Fruit fly (Drosophila melanogaster) whole organism, embryonic: ENCODE measurements around the gene mib1.

Source experiments
- CG10462 ChIP-seq: fragments of 200-800 bp; sonication (Bioruptor generic); optimal IDR thresholded peaks from 2 replicates; lab custom pipeline; 2016; ENCODE audit warnings: missing biosample characterization, missing genetic modification characterization
- CG10543 ChIP-seq: fragments of 200-800 bp; sonication (Bioruptor generic); optimal IDR thresholded peaks from 3 replicates; lab custom pipeline; 2017; ENCODE audit warnings: missing biosample characterization, mild to moderate bottlenecking, missing genetic modification characterization, moderate library complexity
- CG12071 ChIP-seq: fragments of 200-800 bp; sonication (Bioruptor generic); optimal IDR thresholded peaks from 3 replicates; lab custom pipeline; 2018; ENCODE audit warnings: missing biosample characterization, mild to moderate bottlenecking, missing genetic modification characterization
- CG12104 ChIP-seq: fragments of 200-800 bp; sonication (Bioruptor generic); optimal IDR thresholded peaks from 3 replicates; lab custom pipeline; 2016; ENCODE audit warnings: missing biosample characterization, missing genetic modification characterization
- CG12219 ChIP-seq: fragments of 200-800 bp; sonication (Bioruptor generic); optimal IDR thresholded peaks from 3 replicates; lab custom pipeline; 2018; ENCODE audit warnings: missing biosample characterization, mild to moderate bottlenecking, missing genetic modification characterization
- CG12299 ChIP-seq: fragments of 200-800 bp; sonication (Bioruptor generic); optimal IDR thresholded peaks from 2 replicates; lab custom pipeline; 2018; ENCODE audit warnings: missing biosample characterization, mild to moderate bottlenecking, missing genetic modification characterization
- CG12659 ChIP-seq: fragments of 200-800 bp; sonication (Bioruptor generic); optimal IDR thresholded peaks from 3 replicates; lab custom pipeline; 2017; ENCODE audit warnings: mild to moderate bottlenecking, missing biosample characterization, missing genetic modification reagents, missing genetic modification characterization
- CG13894 ChIP-seq: fragments of 200-800 bp; sonication (Bioruptor generic); optimal IDR thresholded peaks from 3 replicates; lab custom pipeline; 2018; ENCODE audit warnings: missing biosample characterization, mild to moderate bottlenecking, missing genetic modification characterization, moderate library complexity
- CG14667 ChIP-seq: fragments of 200-800 bp; sonication (Bioruptor generic); IDR thresholded peaks from 2 replicates; pipeline ENCODE4 v1.3.6; 2022; ENCODE audit warnings: missing biosample characterization, missing genetic modification characterization
- CG15073 ChIP-seq: fragments of 200-800 bp; sonication (Bioruptor generic); optimal IDR thresholded peaks from 2 replicates; lab custom pipeline; 2016; ENCODE audit warnings: missing biosample characterization, missing genetic modification characterization
- CG15269 ChIP-seq: fragments of 200-800 bp; sonication (Bioruptor generic); optimal IDR thresholded peaks from 2 replicates; lab custom pipeline; 2018; ENCODE audit warnings: missing biosample characterization, mild to moderate bottlenecking, missing genetic modification characterization, moderate library complexity
- CG18619 ChIP-seq: fragments of 200-800 bp; sonication (Bioruptor generic); optimal IDR thresholded peaks from 3 replicates; lab custom pipeline; 2017; ENCODE audit warnings: missing biosample characterization, mild to moderate bottlenecking, missing genetic modification characterization
- CG30020 ChIP-seq: fragments of 200-800 bp; optimal IDR thresholded peaks from 2 replicates; lab custom pipeline; 2019; ENCODE audit warnings: missing biosample characterization, mild to moderate bottlenecking, missing genetic modification characterization, moderate library complexity
- CG31388 ChIP-seq: fragments of 200-800 bp; sonication (Bioruptor generic); optimal IDR thresholded peaks from 2 replicates; lab custom pipeline; 2016; ENCODE audit warnings: missing biosample characterization, missing genetic modification characterization
- CG3281 ChIP-seq: fragments of 200-800 bp; sonication (Bioruptor generic); optimal IDR thresholded peaks from 3 replicates; lab custom pipeline; 2017; ENCODE audit warnings: missing biosample characterization, mild to moderate bottlenecking, missing genetic modification characterization
- CG34376 ChIP-seq: fragments of 200-800 bp; sonication (Bioruptor generic); optimal IDR thresholded peaks from 2 replicates; lab custom pipeline; 2018; ENCODE audit warnings: missing biosample characterization, mild to moderate bottlenecking, missing genetic modification characterization
- CG3726 ChIP-seq: fragments of 200-800 bp; sonication (Bioruptor generic); IDR thresholded peaks from 3 replicates; pipeline ENCODE4, ENCODE4 v1.3.6; 2022; ENCODE audit warnings: missing biosample characterization, missing genetic modification characterization
- CG5953 ChIP-seq: fragments of 200-800 bp; sonication (Bioruptor generic); IDR thresholded peaks from 2 replicates; pipeline ENCODE4 v1.3.6; 2022; ENCODE audit warnings: missing biosample characterization, missing genetic modification characterization
- CG6813 ChIP-seq: fragments of 200-800 bp; sonication (Bioruptor generic); optimal IDR thresholded peaks from 2 replicates; lab custom pipeline; 2017; ENCODE audit warnings: missing biosample characterization, missing genetic modification characterization, mild to moderate bottlenecking, moderate library complexity, missing genetic modification reagents
- CG7271 ChIP-seq: fragments of 200-800 bp; sonication (Bioruptor generic); optimal IDR thresholded peaks from 2 replicates; lab custom pipeline; 2018; ENCODE audit warnings: missing biosample characterization, mild to moderate bottlenecking, missing genetic modification characterization, moderate library complexity
- CG7963 ChIP-seq: fragments of 200-800 bp; sonication (Bioruptor generic); IDR thresholded peaks from 3 replicates; pipeline ENCODE4 v1.3.6; 2022; ENCODE audit warnings: missing biosample characterization, missing genetic modification characterization; ENCODE audit not compliant: partially characterized antibody
- CG7987 ChIP-seq: fragments of 200-800 bp; sonication (Bioruptor generic); optimal IDR thresholded peaks from 2 replicates; lab custom pipeline; 2018; ENCODE audit warnings: missing biosample characterization, mild to moderate bottlenecking, missing genetic modification characterization, moderate library complexity
- CG8765 ChIP-seq: fragments of 200-800 bp; sonication (Bioruptor generic); IDR thresholded peaks from 2 replicates; pipeline ENCODE4 v1.3.6; 2022; ENCODE audit warnings: missing biosample characterization, missing genetic modification characterization
- CG8924 ChIP-seq: fragments of 200-800 bp; optimal IDR thresholded peaks from 3 replicates; lab custom pipeline; 2019; ENCODE audit warnings: missing biosample characterization, mild to moderate bottlenecking, missing genetic modification characterization, moderate library complexity
- CG8944 ChIP-seq: fragments of 200-800 bp; sonication (Bioruptor generic); optimal IDR thresholded peaks from 3 replicates; lab custom pipeline; 2016; ENCODE audit warnings: missing biosample characterization, missing genetic modification characterization
- CG9727 ChIP-seq: fragments of 200-800 bp; sonication (Bioruptor generic); optimal IDR thresholded peaks from 3 replicates; lab custom pipeline; 2017; ENCODE audit warnings: missing biosample characterization, mild to moderate bottlenecking, missing genetic modification characterization
- Dip2 ChIP-seq: fragments of 200-800 bp; sonication (Bioruptor generic); IDR thresholded peaks from 2 replicates; pipeline ENCODE4 v1.3.6; 2022; ENCODE audit warnings: missing biosample characterization, missing genetic modification characterization
- E2f2 ChIP-seq: fragments of 200-800 bp; sonication (Bioruptor generic); IDR thresholded peaks from 2 replicates; pipeline ENCODE4 v1.3.6; 2022; ENCODE audit warnings: missing biosample characterization, missing genetic modification characterization
- Lim3 ChIP-seq: fragments of 200-800 bp; sonication (Bioruptor generic); IDR thresholded peaks from 2 replicates; pipeline ENCODE4 v1.3.6; 2022; ENCODE audit warnings: missing biosample characterization, missing genetic modification characterization
- Med ChIP-seq: fragments of 200-800 bp; sonication (Bioruptor generic); peaks from one replicate; lab custom pipeline; 2016; ENCODE audit warnings: missing biosample characterization, missing genetic modification characterization, mild to moderate bottlenecking, inconsistent platforms, moderate library complexity
- NfI ChIP-seq: fragments of 200-800 bp; sonication (Bioruptor generic); optimal IDR thresholded peaks from 3 replicates; lab custom pipeline; 2018; ENCODE audit warnings: missing biosample characterization, mild to moderate bottlenecking, missing genetic modification characterization, moderate library complexity
- Optix ChIP-seq: fragments of 200-800 bp; sonication (Bioruptor generic); IDR thresholded peaks from 3 replicates; pipeline ENCODE4 v1.3.6; 2022; ENCODE audit warnings: missing biosample characterization, missing genetic modification characterization
- Ptx1 ChIP-seq: fragments of 200-800 bp; sonication (Bioruptor generic); IDR thresholded peaks from 2 replicates; pipeline ENCODE4 v1.3.6; 2022; ENCODE audit warnings: missing biosample characterization, missing genetic modification characterization
- Ravus ChIP-seq: fragments of 200-800 bp; sonication (Bioruptor generic); IDR thresholded peaks from 2 replicates; pipeline ENCODE4 v1.3.6; 2022; ENCODE audit warnings: missing biosample characterization, missing genetic modification characterization
- Taf1 ChIP-seq: fragments of 200-800 bp; sonication (Bioruptor generic); IDR thresholded peaks from 2 replicates; pipeline ENCODE4 v1.3.6; 2022; ENCODE audit warnings: missing biosample characterization, missing genetic modification characterization
- Xbp1 ChIP-seq: fragments of 200-800 bp; sonication (Bioruptor generic); optimal IDR thresholded peaks from 3 replicates; lab custom pipeline; 2016; ENCODE audit warnings: missing biosample characterization, mild to moderate bottlenecking, missing genetic modification characterization
- az2 ChIP-seq: fragments of 200-800 bp; sonication (Bioruptor generic); optimal IDR thresholded peaks from 3 replicates; lab custom pipeline; 2016; ENCODE audit warnings: missing biosample characterization, missing genetic modification characterization
- caup ChIP-seq: fragments of 200-800 bp; sonication (Bioruptor generic); optimal IDR thresholded peaks from 3 replicates; lab custom pipeline; 2017; ENCODE audit warnings: missing biosample characterization, mild to moderate bottlenecking, missing genetic modification characterization, moderate library complexity; ENCODE audit not compliant: severe bottlenecking
- croc ChIP-seq: fragments of 200-800 bp; sonication (Bioruptor generic); conservative IDR thresholded peaks from 3 replicates; pipeline ENCODE4 v1.3.6; 2022; ENCODE audit warnings: missing biosample characterization, missing genetic modification characterization
- dm ChIP-seq: fragments of 200-800 bp; sonication (Bioruptor generic); optimal IDR thresholded peaks from 3 replicates; lab custom pipeline; 2016; ENCODE audit warnings: missing biosample characterization, missing genetic modification characterization
- ftz-f1 ChIP-seq: fragments of 200-800 bp; sonication (Bioruptor generic); optimal IDR thresholded peaks from 2 replicates; lab custom pipeline; 2016; ENCODE audit warnings: missing biosample characterization, missing genetic modification characterization
- hb ChIP-seq: fragments of 200-800 bp; sonication (Bioruptor generic); IDR thresholded peaks from 3 replicates; pipeline ENCODE4 v1.3.6; 2022; ENCODE audit warnings: missing biosample characterization, missing genetic modification characterization; ENCODE audit not compliant: partially characterized antibody
- lmd ChIP-seq: fragments of 200-800 bp; sonication (Bioruptor generic); IDR thresholded peaks from 2 replicates; pipeline ENCODE4 v1.3.6; 2022; ENCODE audit warnings: missing biosample characterization, missing genetic modification characterization
- lola ChIP-seq, 3 experiments: fragments of >200 bp in 2 of 3; fragments of 200-800 bp in 1 of 3; sonication (Bioruptor generic) in 1 of 3; optimal IDR thresholded peaks; 2 replicates each; lab custom pipeline; 2017 to 2019; ENCODE audit warnings: missing biosample characterization in 3 of 3, missing genetic modification characterization in 3 of 3, mild to moderate bottlenecking in 1 of 3, moderate library complexity in 1 of 3
- mirr ChIP-seq: fragments of 200-800 bp; sonication (Bioruptor generic); optimal IDR thresholded peaks from 3 replicates; lab custom pipeline; 2018; ENCODE audit warnings: missing biosample characterization, mild to moderate bottlenecking, missing genetic modification characterization
- nerfin-1 ChIP-seq: fragments of 200-800 bp; sonication (Bioruptor generic); optimal IDR thresholded peaks from 3 replicates; lab custom pipeline; 2019; ENCODE audit warnings: missing biosample characterization, mild to moderate bottlenecking, missing genetic modification characterization, moderate library complexity
- odd ChIP-seq: fragments of 200-800 bp; sonication (Bioruptor generic); optimal IDR thresholded peaks from 2 replicates; lab custom pipeline; 2017; ENCODE audit warnings: missing biosample characterization, mild to moderate bottlenecking, missing genetic modification characterization
- onecut ChIP-seq: fragments of 200-800 bp; sonication (Bioruptor generic); IDR thresholded peaks from 2 replicates; pipeline ENCODE4 v1.3.6; 2022; ENCODE audit warnings: missing biosample characterization, missing genetic modification characterization
- peb ChIP-seq: fragments of 200-800 bp; sonication (Bioruptor generic); IDR thresholded peaks from 2 replicates; pipeline ENCODE4 v1.3.6; 2022; ENCODE audit warnings: missing biosample characterization, missing genetic modification characterization
- schlank ChIP-seq: fragments of 200-800 bp; sonication (Bioruptor generic); optimal IDR thresholded peaks from 2 replicates; lab custom pipeline; 2018; ENCODE audit warnings: missing biosample characterization, mild to moderate bottlenecking, missing genetic modification characterization
- sd ChIP-seq: fragments of 200-800 bp; sonication (Bioruptor generic); optimal IDR thresholded peaks from 3 replicates; lab custom pipeline; 2018; ENCODE audit warnings: missing biosample characterization, mild to moderate bottlenecking, missing genetic modification characterization, moderate library complexity

mib1 gene

DNA sequence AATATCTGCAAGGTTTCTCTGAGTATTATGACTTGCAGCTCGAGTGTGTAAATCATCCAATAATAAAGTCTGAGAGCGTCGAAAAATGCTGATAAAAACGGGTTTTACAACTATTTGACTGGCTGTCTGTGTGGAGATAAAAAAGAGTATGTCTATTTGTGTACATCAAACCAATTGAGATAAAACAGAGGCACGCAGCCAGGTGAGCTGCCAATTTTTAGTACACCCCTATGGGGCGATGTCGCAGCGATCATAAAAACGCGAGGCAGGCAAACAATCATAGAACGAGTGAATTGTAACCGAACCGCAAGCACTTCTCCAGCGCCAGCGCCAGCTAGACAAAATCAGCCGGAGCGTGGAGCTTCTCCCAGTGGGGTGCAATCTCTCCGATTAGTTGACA lies 31.7 kb downstream of the mib1 start, which contains the start of gene CG17027 (continued):
- no peak for TF ChIP-seq Ravus
- no peak for TF ChIP-seq onecut
- no peak for TF ChIP-seq Dip2 (GFP tag; lab: Robert Waterston, UW)
- TF ChIP-seq CG10543 (GFP tag; lab: Kevin White, UChicago): peak; percentile 15
- no peak for TF ChIP-seq NfI (GFP tag; lab: Kevin White, UChicago)
- no peak for TF ChIP-seq CG18619
- TF ChIP-seq CG15073 (GFP tag; lab: Kevin White, UChicago): no peak
- no peak for TF ChIP-seq CG7963
- TF ChIP-seq Xbp1 (GFP tag; lab: Kevin White, UChicago): no peak
- TF ChIP-seq CG8944: no peak
- no peak for TF ChIP-seq CG12104 (GFP tag; lab: Kevin White, UChicago)
- TF ChIP-seq lola (GFP tag; optimal IDR thresholded peaks at IDR 0.05; lab: Kevin White, UChicago): no peak
- no peak for TF ChIP-seq az2 (GFP tag; lab: Kevin White, UChicago)
- peak; percentile 6 for TF ChIP-seq CG15269 (tag; lab: Kevin White, UChicago)
- TF ChIP-seq CG8924: no peak
- TF ChIP-seq croc: no peak
- no peak for TF ChIP-seq hb
- TF ChIP-seq mirr: peak; percentile 5
- no peak for TF ChIP-seq CG12659 (GFP tag; lab: Kevin White, UChicago)
- TF ChIP-seq ftz-f1 (GFP tag; lab: Kevin White, UChicago): no peak
- no peak for TF ChIP-seq CG3726
- no peak for TF ChIP-seq CG30020 (tag; lab: Kevin White, UChicago)
- TF ChIP-seq CG10462 (GFP tag; lab: Kevin White, UChicago): no peak
- TF ChIP-seq CG9727 (GFP tag; lab: Kevin White, UChicago): no peak
- no peak for TF ChIP-seq CG8765
- no peak for TF ChIP-seq CG5953 (GFP tag; lab: Robert Waterston, UW)
- TF ChIP-seq CG3281 (GFP tag; lab: Kevin White, UChicago): no peak
- no peak for TF ChIP-seq E2f2 (GFP tag; lab: Robert Waterston, UW)
- TF ChIP-seq peb (GFP tag; lab: Robert Waterston, UW): no peak
- no peak for TF ChIP-seq CG14667 (GFP tag; lab: Robert Waterston, UW)
- TF ChIP-seq CG12299: no peak
- peak; percentile 16 for TF ChIP-seq caup (GFP tag; lab: Kevin White, UChicago)
- peak; percentile 18 for TF ChIP-seq CG34376
- peak; percentile 53 for TF ChIP-seq CG13894
- no peak for TF ChIP-seq CG7271 (tag; lab: Kevin White, UChicago)
- no peak for TF ChIP-seq sd (tag; lab: Kevin White, UChicago)
- TF ChIP-seq CG12219 (GFP tag; lab: Kevin White, UChicago): no peak
- no peak for TF ChIP-seq Ptx1 (GFP tag; lab: Robert Waterston, UW)
- peak; percentile 3 for TF ChIP-seq odd (GFP tag; lab: Kevin White, UChicago)
- TF ChIP-seq Taf1: no peak
- no peak for TF ChIP-seq Lim3 (GFP tag; lab: Robert Waterston, UW)
- TF ChIP-seq nerfin-1 (tag; lab: Kevin White, UChicago): no peak
- TF ChIP-seq lmd (GFP tag; lab: Robert Waterston, UW): no peak
- TF ChIP-seq Optix (GFP tag; lab: Robert Waterston, UW): no peak
- TF ChIP-seq dm (GFP tag; lab: Kevin White, UChicago): no peak
- peak; percentile 20 for TF ChIP-seq Med
- TF ChIP-seq CG12071 (GFP tag; lab: Kevin White, UChicago): peak; percentile 19
- no peak for TF ChIP-seq CG6813
- TF ChIP-seq schlank (tag; lab: Kevin White, UChicago): no peak
- TF ChIP-seq CG31388 (GFP tag; lab: Kevin White, UChicago): no peak
- no peak for TF ChIP-seq CG7987 (GFP tag; lab: Kevin White, UChicago)
